In genomic region chr3L:1661738-1662370, dm6 we compare ENCODE assay signal across 1 fruit fly cellular context.
A peak's percentile ranks its signal among the peaks of the same experiment; 100 is the strongest.
TF ChIP-seq lines count a peak whose summit lies in the region.

No protein-coding gene starts in this region.

TF ChIP-seq in whole organism, embryonic, 481 proteins besides CTCF, POLR2A, EP300 and RAD21 (continued from another document):
- TF ChIP-seq MBD-R2 (GFP tag; IDR thresholded peaks at IDR 0.05; lab: Robert Waterston, UW): 0 out of 2 replicates have a peak, but pooled peaks have one; percentile 13
- TF ChIP-seq CG1233 (GFP tag; optimal IDR thresholded peaks at IDR 0.05; lab: Kevin White, UChicago): no peak
- TF ChIP-seq crp (GFP tag; optimal IDR thresholded peaks at IDR 0.05; lab: Kevin White, UChicago): peak in 1 of 2 experiments; percentile 46
- TF ChIP-seq CG2678 (tag; optimal IDR thresholded peaks at IDR 0.05; lab: Kevin White, UChicago): no peak
- no peak for TF ChIP-seq CG17568 (GFP tag; optimal IDR thresholded peaks at IDR 0.05; lab: Kevin White, UChicago)
- TF ChIP-seq seq (GFP tag; IDR thresholded peaks at IDR 0.05; lab: Robert Waterston, UW): 0 out of 2 replicates have a peak, but pooled peaks have one; percentile 24
- TF ChIP-seq onecut (GFP tag; IDR thresholded peaks at IDR 0.05; lab: Robert Waterston, UW): peak; percentile 89
- no peak for TF ChIP-seq Hsf (GFP tag; optimal IDR thresholded peaks at IDR 0.05; lab: Kevin White, UChicago)
- no peak for TF ChIP-seq CkIIα-i1 (GFP tag; IDR thresholded peaks at IDR 0.05; lab: Robert Waterston, UW)
- 0 out of 2 replicates have a peak, but pooled peaks have one; percentile 23 for TF ChIP-seq sna (GFP tag; IDR thresholded peaks at IDR 0.05; lab: Robert Waterston, UW; ENCODE audit: partially characterized antibody)
- TF ChIP-seq Dref (GFP tag; IDR thresholded peaks at IDR 0.05; lab: Robert Waterston, UW): no peak
- TF ChIP-seq Adf1 (GFP tag; IDR thresholded peaks at IDR 0.05; lab: Robert Waterston, UW): peak; percentile 58; the same call in 1 of the 2 replicates
- no peak for TF ChIP-seq Dp (GFP tag; optimal IDR thresholded peaks at IDR 0.05; lab: Kevin White, UChicago)
- no peak for TF ChIP-seq fu2 (GFP tag; optimal IDR thresholded peaks at IDR 0.05; lab: Kevin White, UChicago)
- peak; percentile 74 for TF ChIP-seq scrt (GFP tag; optimal IDR thresholded peaks at IDR 0.05; lab: Kevin White, UChicago)
- peak; percentile 25 for TF ChIP-seq CG10543 (GFP tag; optimal IDR thresholded peaks at IDR 0.05; lab: Kevin White, UChicago)
- TF ChIP-seq Myb (GFP tag; optimal IDR thresholded peaks at IDR 0.05; lab: Kevin White, UChicago): no peak
- peak; percentile 30; the same call in 2 of the 3 replicates for TF ChIP-seq zen2 (GFP tag; IDR thresholded peaks at IDR 0.05; lab: Robert Waterston, UW; ENCODE audit: partially characterized antibody)
- 0 out of 2 replicates have a peak, but pooled peaks have one; percentile 18 for TF ChIP-seq Scr (GFP tag; IDR thresholded peaks at IDR 0.05; lab: Robert Waterston, UW; ENCODE audit: partially characterized antibody)
- TF ChIP-seq unc-4 (GFP tag; IDR thresholded peaks at IDR 0.05; lab: Robert Waterston, UW; ENCODE audit: partially characterized antibody): 0 out of 2 replicates have a peak, but pooled peaks have one; percentile 32
- TF ChIP-seq Bgb (GFP tag; IDR thresholded peaks at IDR 0.05; lab: Robert Waterston, UW; ENCODE audit: partially characterized antibody): 0 out of 2 replicates have a peak, but pooled peaks have one; percentile 24
- peak; percentile 69 for TF ChIP-seq Nf-YC (tag; optimal IDR thresholded peaks at IDR 0.05; lab: Kevin White, UChicago)
- TF ChIP-seq CG1602 (GFP tag; optimal IDR thresholded peaks at IDR 0.05; lab: Kevin White, UChicago): no peak
- TF ChIP-seq CG9817 (tag; optimal IDR thresholded peaks at IDR 0.05; lab: Kevin White, UChicago): no peak
- no peak for TF ChIP-seq CG10431 (GFP tag; optimal IDR thresholded peaks at IDR 0.05; lab: Kevin White, UChicago)
- no peak for TF ChIP-seq Poxn (GFP tag; IDR thresholded peaks at IDR 0.05; lab: Robert Waterston, UW)
